Fruit fly (Drosophila melanogaster): Measurements from ENCODE around the gene CG13994.

The CG13994 gene

dm6 chr2L:6019352-6020131 is 43.2 kb upstream of the CG13994 start, which contains the start of gene H2.0 (continued):
- TF ChIP-seq CG17829 (tag; optimal IDR thresholded peaks at IDR 0.05), result peak; percentile 52
- TF ChIP-seq pros (GFP tag; optimal IDR thresholded peaks at IDR 0.05), result no peak
- no peak for TF ChIP-seq CG13296 (GFP tag; optimal IDR thresholded peaks at IDR 0.05)
- peak; percentile 25 for TF ChIP-seq CG13775 (GFP tag; optimal IDR thresholded peaks at IDR 0.05)
- TF ChIP-seq CG11456 (GFP tag; IDR thresholded peaks at IDR 0.05), result 0 out of 3 replicates have a peak, but pooled peaks have one; percentile 34
- TF ChIP-seq CG8944 (GFP tag; optimal IDR thresholded peaks at IDR 0.05), result no peak
- no peak for TF ChIP-seq MESR4 (GFP tag; optimal IDR thresholded peaks at IDR 0.05)
- TF ChIP-seq NC2β (GFP tag; optimal IDR thresholded peaks at IDR 0.05), result no peak
- TF ChIP-seq gcm (GFP tag; optimal IDR thresholded peaks at IDR 0.05), result peak; percentile 37
- 0 out of 3 replicates have a peak, but pooled peaks have one; percentile 49 for TF ChIP-seq otp (GFP tag; IDR thresholded peaks at IDR 0.05)
- no peak for TF ChIP-seq nom (GFP tag; optimal IDR thresholded peaks at IDR 0.05)
- no peak for TF ChIP-seq Mes4 (GFP tag; optimal IDR thresholded peaks at IDR 0.05)
- TF ChIP-seq hbn (GFP tag; IDR thresholded peaks at IDR 0.05; ENCODE audit: partially characterized antibody), result no peak
- no peak for TF ChIP-seq fd3F (GFP tag; optimal IDR thresholded peaks at IDR 0.05)
- no peak for TF ChIP-seq sisA (GFP tag; IDR thresholded peaks at IDR 0.05)
- peak; percentile 58 for TF ChIP-seq tio (GFP tag; optimal IDR thresholded peaks at IDR 0.05)
- TF ChIP-seq CG31388 (GFP tag; optimal IDR thresholded peaks at IDR 0.05), result no peak
- no peak for TF ChIP-seq sna (GFP tag; IDR thresholded peaks at IDR 0.05; ENCODE audit: partially characterized antibody)
- peak in 1 of 2 experiments; percentile 49 for TF ChIP-seq chif (GFP tag; optimal IDR thresholded peaks at IDR 0.05)
- no peak for TF ChIP-seq Bteb2 (GFP tag; optimal IDR thresholded peaks at IDR 0.05)
- no peak for TF ChIP-seq zf30C (GFP tag; optimal IDR thresholded peaks at IDR 0.05)
- TF ChIP-seq Hsf (GFP tag; optimal IDR thresholded peaks at IDR 0.05), result no peak
- TF ChIP-seq dati (GFP tag; IDR thresholded peaks at IDR 0.05), result no peak
- TF ChIP-seq Ets97D (GFP tag; optimal IDR thresholded peaks at IDR 0.05), result no peak
- no peak for TF ChIP-seq jing (GFP tag; optimal IDR thresholded peaks at IDR 0.05)
- no peak for TF ChIP-seq Blimp-1 (GFP tag; optimal IDR thresholded peaks at IDR 0.05)
- no peak for TF ChIP-seq inv (GFP tag; IDR thresholded peaks at IDR 0.05; ENCODE audit: partially characterized antibody)
- no peak for TF ChIP-seq CG12659 (GFP tag; optimal IDR thresholded peaks at IDR 0.05)
- no peak for TF ChIP-seq Scr (GFP tag; IDR thresholded peaks at IDR 0.05; ENCODE audit: partially characterized antibody)
- no peak for TF ChIP-seq mam (GFP tag; optimal IDR thresholded peaks at IDR 0.05)
- peak; percentile 40 for TF ChIP-seq CG8924 (tag; optimal IDR thresholded peaks at IDR 0.05)
- TF ChIP-seq dysf (GFP tag; IDR thresholded peaks at IDR 0.05), result no peak
- TF ChIP-seq CG43689 (GFP tag; IDR thresholded peaks at IDR 0.05), result no peak
- no peak for TF ChIP-seq Meics (GFP tag; optimal IDR thresholded peaks at IDR 0.05)
- no peak for TF ChIP-seq unc-4 (GFP tag; IDR thresholded peaks at IDR 0.05; ENCODE audit: partially characterized antibody)
- no peak for TF ChIP-seq fru (optimal IDR thresholded peaks at IDR 0.05)
- no peak for TF ChIP-seq amos (GFP tag; IDR thresholded peaks at IDR 0.05; ENCODE audit: partially characterized antibody)
- TF ChIP-seq eyg (GFP tag; optimal IDR thresholded peaks at IDR 0.05), result no peak
- TF ChIP-seq CG4404 (GFP tag; IDR thresholded peaks at IDR 0.05), result peak; percentile 60
- no peak for TF ChIP-seq CG4328 (GFP tag; optimal IDR thresholded peaks at IDR 0.05)
- no peak for TF ChIP-seq CG8281 (tag; optimal IDR thresholded peaks at IDR 0.05)
- TF ChIP-seq Lhr (GFP tag; optimal IDR thresholded peaks at IDR 0.05), result no peak
- no peak for TF ChIP-seq mirr (GFP tag; optimal IDR thresholded peaks at IDR 0.05)
- no peak for TF ChIP-seq wdn (GFP tag; IDR thresholded peaks at IDR 0.05)
- TF ChIP-seq kah (GFP tag; optimal IDR thresholded peaks at IDR 0.05), result peak; percentile 5
- no peak for TF ChIP-seq peb (GFP tag; IDR thresholded peaks at IDR 0.05)
- TF ChIP-seq insv (GFP tag; optimal IDR thresholded peaks at IDR 0.05), result no peak
- peak; percentile 50 for TF ChIP-seq CG1832 (GFP tag; optimal IDR thresholded peaks at IDR 0.05)
- TF ChIP-seq klu (GFP tag; IDR thresholded peaks at IDR 0.05), result no peak

Data from whole organism, embryonic.